Worm (Caenorhabditis elegans) whole organism, L4/young adult: ENCODE measurements around the gene ntl-4.

Source experiments
- W03F9.2 ChIP-seq: fragments of 150-350 bp; optimal IDR thresholded peaks from 2 replicates; lab custom pipeline; 2014; ENCODE audit warnings: missing biosample characterization, missing genetic modification characterization
- dao-5 ChIP-seq: sonication (generic microtip); optimal IDR thresholded peaks from 2 replicates; lab custom pipeline; 2016; ENCODE audit warnings: missing genotype, missing genetic modification characterization, moderate library complexity, missing compliant biosample characterization
- him-1 ChIP-seq: sonication (generic microtip); optimal IDR thresholded peaks from 2 replicates; lab custom pipeline; 2016; ENCODE audit warnings: missing genotype, missing genetic modification reagents, missing genetic modification characterization, missing compliant biosample characterization

ntl-4 gene

DNA sequence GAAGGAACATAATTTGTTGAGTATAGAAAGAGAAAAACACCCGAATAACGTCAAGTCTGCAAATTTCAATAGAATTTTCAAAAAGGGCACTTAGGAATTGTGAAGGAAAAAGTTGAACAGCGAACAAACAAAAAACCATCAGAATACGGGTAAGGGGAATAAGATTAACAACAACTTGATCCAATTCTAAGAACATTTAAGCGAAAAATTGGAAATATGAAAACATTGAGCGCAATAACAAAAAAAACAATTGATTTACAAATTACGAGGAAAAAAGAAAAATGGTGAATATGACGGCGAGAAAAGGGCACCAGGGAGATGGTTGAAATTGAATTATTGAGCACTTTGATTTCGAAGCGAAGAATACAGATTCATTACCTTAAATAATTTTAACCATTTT, 6.5 kb downstream of the ntl-4 start:
- TF ChIP-seq W03F9.2 (tag; lab: Kevin White, UChicago) (no peak), dao-5 (no peak), him-1 (tag; lab: Kevin White, UChicago) (no peak)

DNA sequence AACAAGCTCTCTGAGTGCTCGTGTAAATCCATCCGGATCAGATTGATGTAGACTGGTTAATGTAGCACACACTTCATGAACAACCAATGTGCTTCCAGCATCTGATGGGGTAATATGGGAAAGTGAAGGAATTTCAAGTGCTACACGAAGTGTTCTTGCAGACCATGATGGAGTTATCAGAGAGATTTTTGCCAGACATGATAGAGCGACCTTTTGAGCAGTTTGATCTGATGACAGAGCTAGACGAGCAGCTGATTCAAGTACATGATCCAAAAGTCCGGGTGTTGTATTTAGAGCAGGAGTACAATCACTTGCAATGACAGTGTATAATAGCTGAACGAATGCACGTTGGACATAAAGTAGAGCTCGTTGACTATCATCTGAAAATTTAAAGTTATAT, 7.5 kb downstream of the ntl-4 start:
- TF ChIP-seq W03F9.2 (tag; lab: Kevin White, UChicago) (no peak), him-1 (tag; lab: Kevin White, UChicago) (no peak), dao-5 (no peak)

DNA sequence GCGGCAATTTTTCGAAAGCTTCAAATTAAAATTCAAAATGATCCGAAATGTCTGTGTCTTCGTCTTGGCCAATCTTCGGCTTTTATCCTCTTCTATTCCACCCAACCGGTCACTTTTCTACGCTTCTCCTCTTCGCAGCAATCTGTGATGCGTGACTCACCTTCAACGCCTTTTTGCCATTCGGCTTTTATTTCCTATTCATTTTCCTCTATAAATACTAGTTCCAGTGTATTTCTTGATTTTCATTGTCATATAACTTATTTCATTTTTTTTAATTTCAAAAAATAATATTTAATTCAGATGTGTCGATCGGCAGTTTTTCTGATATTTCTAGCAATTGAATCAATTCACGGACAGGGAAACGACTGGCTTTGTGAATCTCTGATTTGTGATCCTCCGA, 9.8 kb downstream of the ntl-4 start, which contains the start of gene C49H3.16:
C49H3.16 (plus strand) TSS at position 301 of the 400 bp plus-strand sequence.
- TF ChIP-seq W03F9.2 (tag; lab: Kevin White, UChicago), result no peak
- no peak for TF ChIP-seq him-1 (tag; lab: Kevin White, UChicago)
- TF ChIP-seq dao-5, result no peak

DNA sequence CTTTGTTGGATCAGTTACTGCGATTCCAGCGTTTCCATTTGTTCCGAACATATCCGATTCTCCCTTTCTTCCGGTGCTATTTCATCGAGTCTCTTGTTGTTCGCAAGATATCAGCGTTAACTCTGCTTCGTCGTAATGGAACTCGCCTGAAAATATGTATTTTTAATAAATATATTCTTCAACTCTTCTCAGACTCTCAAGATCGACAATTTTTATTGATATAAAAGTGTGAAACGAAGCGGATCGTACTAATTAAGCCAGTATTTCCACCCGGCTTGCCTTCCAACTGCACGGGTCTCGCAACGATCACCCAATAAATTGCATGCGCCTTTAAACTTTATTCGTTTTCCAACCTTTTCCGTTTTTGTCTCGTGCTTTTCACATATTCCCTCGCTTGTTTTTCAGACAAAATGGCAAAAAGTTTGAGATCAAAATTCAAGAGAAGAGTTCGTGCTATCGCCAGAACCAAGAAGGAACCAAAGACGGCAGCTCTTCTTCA, 13.7 kb downstream of the ntl-4 start, which contains the start of the genes xpo-3 and C49H3.3:
xpo-3 (minus strand) TSS at position 51 of the 499 bp plus-strand sequence.
C49H3.3 (plus strand) TSS at position 369 of the 499 bp plus-strand sequence.
- TF ChIP-seq him-1 (tag; lab: Kevin White, UChicago) (no peak), dao-5 (no peak), W03F9.2 (tag; lab: Kevin White, UChicago) (peak; percentile 79)

DNA sequence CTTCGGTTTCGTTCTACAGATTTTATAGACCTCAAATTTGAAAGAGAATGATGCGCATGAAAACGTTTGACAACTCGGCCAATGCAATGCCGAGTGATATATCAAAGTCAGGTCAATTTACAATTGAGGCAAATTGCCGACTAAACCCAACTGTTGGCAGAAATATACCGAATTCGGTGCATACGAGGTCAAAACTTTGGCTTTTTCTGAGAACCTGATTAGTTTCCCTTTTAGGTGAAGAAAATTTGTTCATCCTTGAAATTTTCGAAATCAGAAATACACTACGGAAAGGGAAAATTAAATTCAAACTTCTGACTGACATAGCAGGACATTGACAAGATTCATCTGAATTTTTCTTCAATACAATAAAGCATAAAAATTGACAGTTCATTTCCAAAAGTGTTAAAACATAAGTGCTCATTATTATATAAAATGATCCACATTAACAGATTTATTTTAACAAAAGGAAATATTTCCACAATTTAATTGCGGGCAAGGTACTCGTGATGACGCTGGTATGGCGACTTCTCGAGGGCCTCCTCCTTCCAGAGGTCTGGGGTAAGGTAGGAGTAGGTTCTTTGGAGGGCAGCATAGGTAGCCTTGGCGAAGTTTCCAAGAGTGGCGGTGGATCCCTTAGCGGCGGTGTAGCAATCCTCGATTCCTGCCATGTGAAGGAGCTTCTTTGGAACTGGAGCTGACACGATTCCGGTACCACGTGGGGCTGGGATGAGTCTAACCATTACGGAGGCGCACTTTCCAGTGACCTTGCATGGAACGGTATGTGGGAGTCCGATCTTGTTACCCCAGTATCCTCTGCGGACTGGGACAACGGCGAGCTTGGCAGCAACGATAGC, 14.8 kb downstream of the ntl-4 start:
- TF ChIP-seq dao-5 (no peak), him-1 (tag; lab: Kevin White, UChicago) (no peak), W03F9.2 (tag; lab: Kevin White, UChicago) (no peak)

DNA sequence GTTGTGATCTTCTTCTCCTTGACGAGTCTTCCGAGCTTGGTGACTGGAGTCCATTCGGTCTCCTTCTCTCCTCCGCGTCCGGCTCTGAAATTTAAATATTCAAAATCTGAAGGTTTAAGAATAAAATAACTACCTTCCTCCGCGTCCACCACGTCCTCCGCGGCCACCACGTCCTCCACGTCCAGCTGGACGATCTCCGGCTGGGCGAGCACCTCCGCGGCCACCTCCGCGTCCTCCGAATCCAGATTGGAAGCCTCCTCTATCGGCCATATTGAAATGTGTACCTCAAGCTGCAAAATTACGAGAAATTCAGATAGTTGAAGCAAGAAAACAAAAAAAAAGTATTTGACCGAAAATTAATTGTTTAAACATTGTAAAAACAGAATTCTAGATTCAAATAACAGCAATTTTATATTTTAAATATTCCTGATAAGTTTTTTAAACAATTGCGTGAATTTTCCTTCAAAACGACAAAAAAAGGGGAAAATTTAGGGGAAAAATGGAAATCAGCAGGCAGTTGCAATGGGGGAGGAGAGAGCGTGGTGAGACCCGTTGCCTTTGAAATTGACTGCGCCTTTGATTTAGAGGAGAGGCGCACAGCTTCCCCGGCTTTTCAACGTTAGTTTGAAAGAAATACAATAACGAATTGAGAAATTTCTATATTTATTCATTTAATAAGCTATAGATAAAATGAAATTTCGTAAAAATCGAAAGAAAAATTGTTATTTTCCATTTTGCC, 15.9 kb downstream of the ntl-4 start, which contains the start of gene rps-2:
rps-2 (minus strand) TSS at position 290 of the 739 bp plus-strand sequence.
- TF ChIP-seq W03F9.2 (tag; lab: Kevin White, UChicago) (peak; percentile 23), dao-5 (no peak)

DNA sequence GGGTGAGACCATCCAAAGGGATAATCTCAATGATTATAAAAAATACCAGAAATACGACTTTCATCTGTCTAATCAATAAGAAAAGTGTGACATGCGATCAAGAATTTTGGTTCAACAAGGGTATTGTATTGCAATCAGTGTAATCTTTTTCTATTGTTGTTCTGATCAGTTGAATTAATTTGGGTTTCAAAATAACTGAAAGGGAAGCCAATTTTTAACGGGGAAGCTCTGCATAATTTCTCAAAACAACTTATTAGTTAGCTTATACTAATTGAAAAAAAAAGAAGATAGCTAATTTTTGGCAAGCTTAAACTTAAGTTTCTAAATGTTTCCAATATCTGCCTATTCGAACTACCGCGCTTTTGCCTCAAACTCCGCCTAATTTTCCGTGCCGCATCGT, 16.8 kb downstream of the ntl-4 start, which contains the start of gene C49H3.12:
C49H3.12 (minus strand) TSS at position 101 of the 400 bp plus-strand sequence.
- no peak for TF ChIP-seq dao-5
- no peak for TF ChIP-seq W03F9.2 (tag; lab: Kevin White, UChicago)
- no peak for TF ChIP-seq him-1 (tag; lab: Kevin White, UChicago)

DNA sequence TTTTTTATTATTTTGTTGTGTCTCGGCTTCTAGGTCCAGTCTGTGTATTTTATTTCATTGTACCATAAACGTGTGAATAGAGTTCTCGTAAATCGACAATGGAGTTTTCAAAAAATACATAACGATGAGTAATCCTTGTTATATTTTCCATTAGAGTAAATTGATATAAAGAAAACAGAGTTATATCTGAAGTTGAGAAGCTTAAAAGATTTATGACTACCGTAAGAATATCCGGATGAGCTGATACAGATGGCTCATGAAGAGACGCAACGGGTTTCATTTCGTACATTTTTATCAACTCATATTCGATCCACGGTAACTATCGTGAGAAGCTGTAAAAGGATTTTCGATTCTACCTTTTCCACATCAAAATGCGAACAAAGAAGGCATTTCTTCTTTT, 17.5 kb downstream of the ntl-4 start, which contains the start of gene gcy-8:
gcy-8 (plus strand) TSS at position 301 of the 400 bp plus-strand sequence.
- TF ChIP-seq him-1 (tag; lab: Kevin White, UChicago) (no peak), dao-5 (no peak), W03F9.2 (tag; lab: Kevin White, UChicago) (no peak)

DNA sequence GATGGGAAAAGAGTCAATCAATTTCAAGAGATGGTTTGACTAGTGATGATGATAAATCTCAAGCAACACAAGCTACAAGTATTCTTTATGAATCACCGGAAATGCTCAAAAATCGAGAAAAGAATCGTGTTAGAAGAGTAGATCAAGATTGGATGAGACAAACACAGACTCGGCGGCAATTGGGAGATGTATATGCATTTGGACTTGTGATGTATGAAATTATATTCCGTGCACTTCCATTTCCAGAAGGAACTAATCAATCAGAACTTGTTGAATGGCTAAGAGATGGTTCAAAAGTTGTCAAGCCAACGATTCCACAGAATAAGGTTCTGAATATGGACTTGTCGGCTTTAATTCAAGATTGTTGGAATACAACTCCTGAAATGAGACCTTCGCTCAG, 21.5 kb downstream of the ntl-4 start:
- TF ChIP-seq him-1 (tag; lab: Kevin White, UChicago), result no peak
- TF ChIP-seq W03F9.2 (tag; lab: Kevin White, UChicago), result no peak
- TF ChIP-seq dao-5, result no peak

DNA sequence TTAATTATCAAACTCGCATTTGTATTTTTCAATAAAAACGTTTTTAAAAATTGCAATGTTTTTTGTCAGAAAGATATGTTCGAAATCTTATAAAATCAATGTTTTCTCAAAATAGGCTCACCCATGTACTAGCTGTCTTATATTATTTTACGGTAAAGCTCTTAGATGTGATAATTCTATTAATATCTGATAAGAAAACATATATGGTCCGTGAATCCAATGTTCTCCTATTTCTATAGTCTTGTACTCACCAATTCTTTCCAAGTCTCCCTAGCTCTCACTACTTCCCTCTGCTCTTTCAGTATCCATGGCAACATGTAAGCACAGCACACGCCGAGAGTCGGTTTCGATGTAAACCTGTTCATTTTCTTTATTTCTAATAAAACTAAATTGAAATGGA, 23.4 kb downstream of the ntl-4 start, which contains the start of gene bbs-2:
bbs-2 (plus strand) TSS at position 301 of the 400 bp plus-strand sequence.
- TF ChIP-seq dao-5 (no peak), W03F9.2 (tag; lab: Kevin White, UChicago) (no peak), him-1 (tag; lab: Kevin White, UChicago) (no peak)

DNA sequence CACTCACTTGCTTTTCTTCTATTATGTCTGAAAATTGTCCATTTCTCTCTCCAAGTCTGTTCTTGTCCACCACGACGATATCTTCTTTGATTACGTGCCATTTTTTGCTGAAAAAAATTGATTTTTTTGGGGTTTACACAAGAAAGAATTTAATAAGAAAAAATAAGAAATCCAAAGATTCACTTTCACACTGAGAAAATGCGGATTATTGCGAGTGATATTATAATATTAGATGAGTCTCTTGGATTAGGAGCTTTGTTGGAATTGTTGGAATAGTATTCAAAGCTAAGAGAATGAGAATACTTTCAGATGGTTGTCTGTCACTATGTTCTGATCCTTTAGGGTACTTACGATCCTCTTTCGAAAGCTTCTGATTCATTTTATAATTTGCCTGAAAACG, 28.5 kb downstream of the ntl-4 start, which contains the start of gene F20D12.7:
F20D12.7 (minus strand) TSS at position 101 of the 400 bp plus-strand sequence.
- TF ChIP-seq dao-5, result no peak
- no peak for TF ChIP-seq him-1 (tag; lab: Kevin White, UChicago)
- no peak for TF ChIP-seq W03F9.2 (tag; lab: Kevin White, UChicago)

DNA sequence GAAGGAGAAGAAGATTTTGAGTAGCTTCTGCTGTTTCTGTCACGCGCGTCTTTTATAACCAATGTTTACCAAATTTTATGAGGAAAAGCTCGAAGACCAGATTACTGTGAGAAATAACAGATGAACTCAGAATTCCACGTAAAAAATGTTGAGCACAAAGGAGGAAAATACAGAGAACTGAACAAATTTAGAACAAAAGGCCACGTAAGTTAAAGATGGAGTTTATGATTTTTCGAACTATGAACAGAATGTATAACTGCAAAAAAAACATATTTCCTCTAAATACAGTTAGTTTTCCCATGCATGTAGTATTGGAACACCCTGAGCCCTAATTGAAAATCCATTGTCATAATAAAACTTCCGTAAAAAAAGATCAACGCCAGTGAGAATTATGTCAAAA, 30.5 kb downstream of the ntl-4 start, which contains the start of gene exc-9:
exc-9 (minus strand) TSS at position 101 of the 400 bp plus-strand sequence.
- TF ChIP-seq him-1 (tag; lab: Kevin White, UChicago) (no peak), dao-5 (no peak), W03F9.2 (tag; lab: Kevin White, UChicago) (no peak)

DNA sequence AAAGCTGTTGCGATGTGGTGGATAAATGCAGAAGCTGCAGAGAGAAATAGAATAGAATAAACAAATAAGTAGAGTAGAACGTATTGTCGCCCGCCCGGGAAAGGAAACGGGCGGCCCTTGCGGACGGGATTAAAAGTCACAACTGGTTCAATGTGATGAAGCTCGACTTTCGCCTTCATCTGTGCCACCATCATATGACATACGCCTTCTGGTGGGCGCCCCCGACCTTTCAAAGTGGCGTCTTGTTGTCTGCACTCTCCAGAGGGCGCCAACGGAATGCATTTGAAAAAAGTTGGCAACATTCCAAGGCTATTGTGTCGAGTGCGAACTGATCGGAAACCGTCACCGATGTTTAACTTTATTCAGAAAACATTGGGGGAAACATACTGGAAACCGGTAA, 32.9 kb downstream of the ntl-4 start:
- TF ChIP-seq W03F9.2 (tag; lab: Kevin White, UChicago) (no peak), him-1 (tag; lab: Kevin White, UChicago) (no peak), dao-5 (no peak)
